Fruit fly (Drosophila melanogaster) whole organism, embryonic: Measurements from ENCODE around the gene Nepl14.

Experiments
- Abd-B ChIP-seq: fragments of 200-800 bp; sonication (Bioruptor generic); optimal IDR thresholded peaks from 2 replicates; lab custom pipeline; 2018; ENCODE audit warnings: missing biosample characterization, mild to moderate bottlenecking, missing genetic modification characterization, moderate library complexity
- Asciz ChIP-seq: fragments of 200-800 bp; sonication (Bioruptor generic); optimal IDR thresholded peaks from 2 replicates; lab custom pipeline; 2017; ENCODE audit warnings: missing biosample characterization, mild to moderate bottlenecking, missing genetic modification characterization, missing genetic modification reagents
- B-H2 ChIP-seq: fragments of 200-800 bp; sonication (Bioruptor generic); optimal IDR thresholded peaks from 2 replicates; lab custom pipeline; 2018; ENCODE audit warnings: missing biosample characterization, mild to moderate bottlenecking, missing genetic modification characterization
- CG11695 ChIP-seq: fragments of 200-800 bp; sonication (Bioruptor generic); IDR thresholded peaks from 3 replicates; pipeline ENCODE4 v1.3.6; 2022; ENCODE audit warnings: missing biosample characterization, missing genetic modification characterization
- CG14710 ChIP-seq: fragments of 200-800 bp; sonication (Bioruptor generic); optimal IDR thresholded peaks from 3 replicates; lab custom pipeline; 2019; ENCODE audit warnings: missing biosample characterization, mild to moderate bottlenecking, missing genetic modification characterization, moderate library complexity
- CG15696 ChIP-seq: fragments of 200-800 bp; sonication (Bioruptor generic); optimal IDR thresholded peaks from 2 replicates; lab custom pipeline; 2019; ENCODE audit warnings: missing biosample characterization, mild to moderate bottlenecking, missing genetic modification characterization, moderate library complexity
- CG16815 ChIP-seq: fragments of 200-800 bp; sonication (Bioruptor generic); optimal IDR thresholded peaks from 3 replicates; lab custom pipeline; 2017; ENCODE audit warnings: missing biosample characterization, mild to moderate bottlenecking, missing genetic modification characterization
- CG17186 ChIP-seq: fragments of 200-800 bp; sonication (Bioruptor generic); optimal IDR thresholded peaks from 3 replicates; lab custom pipeline; 2017; ENCODE audit warnings: missing biosample characterization, missing genetic modification reagents, missing genetic modification characterization
- CG17361 ChIP-seq: fragments of 200-800 bp; sonication (Bioruptor generic); IDR thresholded peaks from 3 replicates; pipeline ENCODE4 v1.3.6; 2022; ENCODE audit warnings: missing biosample characterization, missing genetic modification characterization
- CG17568 ChIP-seq: fragments of 200-800 bp; sonication (Bioruptor generic); optimal IDR thresholded peaks from 2 replicates; lab custom pipeline; 2018; ENCODE audit warnings: missing biosample characterization, mild to moderate bottlenecking, missing genetic modification characterization, moderate library complexity
- CG30431 ChIP-seq: fragments of 200-800 bp; sonication (Bioruptor generic); optimal IDR thresholded peaks from 2 replicates; lab custom pipeline; 2017; ENCODE audit warnings: missing biosample characterization, missing genetic modification characterization
- CG3065 ChIP-seq: fragments of 200-800 bp; sonication (Bioruptor generic); optimal IDR thresholded peaks from 2 replicates; lab custom pipeline; 2016; ENCODE audit warnings: missing biosample characterization, missing genetic modification characterization
- CG6683 ChIP-seq: fragments of 200-800 bp; sonication (Bioruptor generic); optimal IDR thresholded peaks from 2 replicates; lab custom pipeline; 2017; ENCODE audit warnings: missing biosample characterization, mild to moderate bottlenecking, missing genetic modification characterization, missing genetic modification reagents
- CG6765 ChIP-seq: fragments of 200-800 bp; sonication (Bioruptor generic); optimal IDR thresholded peaks from 3 replicates; lab custom pipeline; 2017; ENCODE audit warnings: missing biosample characterization, mild to moderate bottlenecking, missing genetic modification characterization
- CG7372 ChIP-seq: fragments of 200-800 bp; sonication (Bioruptor generic); IDR thresholded peaks from 2 replicates; pipeline ENCODE4 v1.3.6; 2022; ENCODE audit warnings: missing biosample characterization, missing genetic modification characterization
- CG8089 ChIP-seq: fragments of 200-800 bp; sonication (Bioruptor generic); optimal IDR thresholded peaks from 3 replicates; lab custom pipeline; 2016; ENCODE audit warnings: missing biosample characterization, missing genetic modification characterization
- Doc2 ChIP-seq: fragments of 200-800 bp; sonication (Bioruptor generic); IDR thresholded peaks from 2 replicates; pipeline ENCODE4 v1.3.6; 2022; ENCODE audit warnings: missing biosample characterization, missing genetic modification characterization
- Drgx ChIP-seq: fragments of 200-800 bp; sonication (Bioruptor generic); IDR thresholded peaks from 2 replicates; pipeline ENCODE4 v1.3.6; 2022; ENCODE audit warnings: missing biosample characterization, missing genetic modification characterization
- HmgD ChIP-seq: fragments of 200-800 bp; sonication (Bioruptor generic); optimal IDR thresholded peaks from 3 replicates; lab custom pipeline; 2016; ENCODE audit warnings: missing biosample characterization, missing genetic modification characterization
- Hr78 ChIP-seq, 2 experiments: fragments of 200-800 bp in 1 of 2; fragments of >200 bp in 1 of 2; sonication (Bioruptor generic) in 1 of 2; optimal IDR thresholded peaks; 2 replicates each; lab custom pipeline; 2017 to 2019; ENCODE audit warnings: missing biosample characterization in 2 of 2, missing genetic modification characterization in 2 of 2, mild to moderate bottlenecking in 1 of 2, moderate library complexity in 1 of 2
- Neu2 ChIP-seq: fragments of 200-800 bp; sonication (Bioruptor generic); optimal IDR thresholded peaks from 3 replicates; lab custom pipeline; 2016; ENCODE audit warnings: missing biosample characterization, missing genetic modification characterization, borderline replicate concordance
- Oaz ChIP-seq: fragments of 200-800 bp; sonication (Bioruptor generic); IDR thresholded peaks from 2 replicates; pipeline ENCODE4 v1.3.6; 2022; ENCODE audit warnings: missing biosample characterization, missing genetic modification characterization
- Oli ChIP-seq: fragments of 200-800 bp; sonication (Bioruptor generic); optimal IDR thresholded peaks from 2 replicates; lab custom pipeline; 2018; ENCODE audit warnings: missing biosample characterization, mild to moderate bottlenecking, missing genetic modification characterization, moderate library complexity
- aop ChIP-seq: fragments of 200-800 bp; sonication (Bioruptor generic); IDR thresholded peaks from 2 replicates; pipeline ENCODE4 v1.3.6; 2022; ENCODE audit warnings: missing biosample characterization, missing genetic modification characterization
- ap ChIP-seq: fragments of 200-800 bp; sonication (Bioruptor generic); IDR thresholded peaks from 2 replicates; pipeline ENCODE4 v1.3.6; 2022; ENCODE audit warnings: missing biosample characterization, missing genetic modification characterization
- ato ChIP-seq: fragments of 200-800 bp; sonication (Bioruptor generic); IDR thresholded peaks from 2 replicates; pipeline ENCODE4 v1.3.6; 2022; ENCODE audit warnings: missing biosample characterization, missing genetic modification characterization; ENCODE audit not compliant: partially characterized antibody
- bab2 ChIP-seq: fragments of 200-800 bp; sonication (Bioruptor generic); optimal IDR thresholded peaks from 2 replicates; lab custom pipeline; 2016; ENCODE audit warnings: missing biosample characterization, missing genetic modification characterization
- bcd ChIP-seq: fragments of 200-800 bp; sonication (Bioruptor generic); optimal IDR thresholded peaks from 2 replicates; lab custom pipeline; 2017; ENCODE audit warnings: missing biosample characterization, mild to moderate bottlenecking, missing genetic modification characterization
- bigmax ChIP-seq: fragments of 200-800 bp; sonication (Bioruptor generic); optimal IDR thresholded peaks from 2 replicates; lab custom pipeline; 2018; ENCODE audit warnings: missing biosample characterization, mild to moderate bottlenecking, missing genetic modification characterization
- ci ChIP-seq: fragments of 200-800 bp; sonication (Bioruptor generic); IDR thresholded peaks from 3 replicates; pipeline ENCODE4 v1.3.6; 2022; ENCODE audit warnings: missing biosample characterization, missing genetic modification characterization
- danr ChIP-seq: fragments of 200-800 bp; sonication (Bioruptor generic); IDR thresholded peaks from 2 replicates; pipeline ENCODE4 v1.3.6; 2022; ENCODE audit warnings: missing biosample characterization, missing genetic modification characterization
- dimm ChIP-seq: fragments of 200-800 bp; sonication (Bioruptor generic); IDR thresholded peaks from 2 replicates; pipeline ENCODE4 v1.3.6; 2022; ENCODE audit warnings: missing biosample characterization, missing genetic modification characterization
- dm ChIP-seq: fragments of 200-800 bp; sonication (Bioruptor generic); optimal IDR thresholded peaks from 3 replicates; lab custom pipeline; 2016; ENCODE audit warnings: missing biosample characterization, missing genetic modification characterization
- emc ChIP-seq: fragments of 200-800 bp; sonication (Bioruptor generic); optimal IDR thresholded peaks from 2 replicates; lab custom pipeline; 2016; ENCODE audit warnings: missing biosample characterization, missing genetic modification characterization
- gcm2 ChIP-seq: fragments of 200-800 bp; sonication (Bioruptor generic); optimal IDR thresholded peaks from 2 replicates; lab custom pipeline; 2016; ENCODE audit warnings: missing biosample characterization, missing genetic modification characterization
- gem ChIP-seq: fragments of 200-800 bp; sonication (Bioruptor generic); optimal IDR thresholded peaks from 2 replicates; lab custom pipeline; 2019; ENCODE audit warnings: missing biosample characterization, mild to moderate bottlenecking, missing genetic modification characterization, moderate library complexity
- gsb ChIP-seq: fragments of 200-800 bp; sonication (Bioruptor generic); IDR thresholded peaks from 2 replicates; pipeline ENCODE4 v1.3.6; 2022; ENCODE audit warnings: missing biosample characterization, missing genetic modification characterization
- kay ChIP-seq: fragments of 200-800 bp; sonication (Bioruptor generic); optimal IDR thresholded peaks from 2 replicates; lab custom pipeline; 2016; ENCODE audit warnings: missing biosample characterization, missing genetic modification characterization
- lab ChIP-seq: fragments of 200-800 bp; sonication (Bioruptor generic); optimal IDR thresholded peaks from 3 replicates; lab custom pipeline; 2017; ENCODE audit warnings: missing biosample characterization, missing genetic modification characterization, mild to moderate bottlenecking, moderate library complexity, missing genetic modification reagents
- lilli ChIP-seq: fragments of 200-800 bp; sonication (Bioruptor generic); optimal IDR thresholded peaks from 3 replicates; lab custom pipeline; 2016; ENCODE audit warnings: missing biosample characterization, missing genetic modification characterization
- nerfin-2 ChIP-seq: fragments of 200-800 bp; sonication (Bioruptor generic); IDR thresholded peaks from 2 replicates; pipeline ENCODE4 v1.3.6; 2022; ENCODE audit warnings: missing biosample characterization, missing genetic modification characterization; ENCODE audit not compliant: partially characterized antibody
- p53 ChIP-seq: fragments of 200-800 bp; sonication (Bioruptor generic); optimal IDR thresholded peaks from 2 replicates; lab custom pipeline; 2016; ENCODE audit warnings: missing biosample characterization, missing genetic modification characterization
- ranshi ChIP-seq: fragments of 200-800 bp; sonication (Bioruptor generic); IDR thresholded peaks from 2 replicates; pipeline ENCODE4 v1.3.6; 2022; ENCODE audit warnings: missing biosample characterization, missing genetic modification characterization
- rib ChIP-seq: fragments of 200-800 bp; sonication (Bioruptor generic); IDR thresholded peaks from 2 replicates; pipeline ENCODE4 v1.3.6; 2022; ENCODE audit warnings: missing biosample characterization, missing genetic modification characterization
- scrt ChIP-seq: fragments of 200-800 bp; sonication (Bioruptor generic); optimal IDR thresholded peaks from 2 replicates; lab custom pipeline; 2018; ENCODE audit warnings: missing biosample characterization, mild to moderate bottlenecking, missing genetic modification characterization, moderate library complexity
- sens ChIP-seq: fragments of 200-800 bp; sonication (Bioruptor generic); peaks from one replicate; lab custom pipeline; 2016; ENCODE audit warnings: missing biosample characterization, missing genetic modification characterization
- sug ChIP-seq: fragments of 200-800 bp; optimal IDR thresholded peaks from 2 replicates; lab custom pipeline; 2019; ENCODE audit warnings: missing biosample characterization, mild to moderate bottlenecking, missing genetic modification characterization, moderate library complexity
- twi ChIP-seq: fragments of 200-800 bp; optimal IDR thresholded peaks from 2 replicates; lab custom pipeline; 2019; ENCODE audit warnings: missing biosample characterization, mild to moderate bottlenecking, missing genetic modification characterization, moderate library complexity

The Nepl14 gene

dm6 chr3R:22753895-22754774 lies 9.4 kb downstream of the Nepl14 start (continued):
- TF ChIP-seq Oaz (GFP tag; lab: Robert Waterston, UW), result peak; percentile 23; the same call in 1 of the 2 replicates
- TF ChIP-seq CG16815, result peak; percentile 26
- TF ChIP-seq CG3065, result no peak
- no peak for TF ChIP-seq Doc2 (GFP tag; lab: Robert Waterston, UW)
- no peak for TF ChIP-seq CG8089 (GFP tag; lab: Kevin White, UChicago)
- TF ChIP-seq dimm (GFP tag; lab: Robert Waterston, UW), result no peak
- TF ChIP-seq CG17186 (GFP tag; lab: Kevin White, UChicago), result no peak
- TF ChIP-seq Hr78 (GFP tag; optimal IDR thresholded peaks at IDR 0.05; lab: Kevin White, UChicago), result peak in 1 of 2 experiments; percentile 12
- peak; percentile 58 for TF ChIP-seq lilli (GFP tag; lab: Kevin White, UChicago)
- peak; percentile 51 for TF ChIP-seq Drgx (GFP tag; lab: Robert Waterston, UW)
- no peak for TF ChIP-seq emc (GFP tag; lab: Kevin White, UChicago)
- no peak for TF ChIP-seq Neu2
- no peak for TF ChIP-seq HmgD (GFP tag; lab: Kevin White, UChicago)
- TF ChIP-seq gsb (GFP tag; lab: Robert Waterston, UW), result 0 out of 2 replicates have a peak, but pooled peaks have one; percentile 48
- peak; percentile 50 for TF ChIP-seq sug (tag; lab: Kevin White, UChicago)
- TF ChIP-seq ato, result 0 out of 2 replicates have a peak, but pooled peaks have one; percentile 31
- TF ChIP-seq lab (GFP tag; lab: Kevin White, UChicago), result peak; percentile 44
- TF ChIP-seq CG7372 (GFP tag; lab: Robert Waterston, UW), result peak; percentile 27
- peak; percentile 9 for TF ChIP-seq B-H2 (GFP tag; lab: Kevin White, UChicago)
- TF ChIP-seq CG14710 (tag; lab: Kevin White, UChicago), result peak; percentile 40
- peak; percentile 16 for TF ChIP-seq CG6765 (GFP tag; lab: Kevin White, UChicago)
- 0 out of 2 replicates have a peak, but pooled peaks have one; percentile 16 for TF ChIP-seq ranshi (GFP tag; lab: Robert Waterston, UW)
- no peak for TF ChIP-seq CG30431 (GFP tag; lab: Kevin White, UChicago)
- TF ChIP-seq danr (GFP tag; lab: Robert Waterston, UW), result 0 out of 2 replicates have a peak, but pooled peaks have one; percentile 8
- no peak for TF ChIP-seq aop (GFP tag; lab: Robert Waterston, UW)
- TF ChIP-seq Oli (tag; lab: Kevin White, UChicago), result peak; percentile 74
- peak; percentile 33 for TF ChIP-seq Abd-B (GFP tag; lab: Kevin White, UChicago)
- peak; percentile 47; the same call in 1 of the 2 replicates for TF ChIP-seq rib (GFP tag; lab: Robert Waterston, UW)
- no peak for TF ChIP-seq kay (GFP tag; lab: Kevin White, UChicago)
- no peak for TF ChIP-seq CG6683 (GFP tag; lab: Kevin White, UChicago)
- TF ChIP-seq CG17568 (GFP tag; lab: Kevin White, UChicago), result peak; percentile 19
- no peak for TF ChIP-seq CG15696
- TF ChIP-seq bab2 (GFP tag; lab: Kevin White, UChicago), result peak; percentile 35
- peak; percentile 91 for TF ChIP-seq CG17361 (GFP tag; lab: Robert Waterston, UW)
- TF ChIP-seq bcd (GFP tag; lab: Kevin White, UChicago), result peak; percentile 72
- TF ChIP-seq CG11695 (GFP tag; lab: Robert Waterston, UW), result no peak
- peak; percentile 31 for TF ChIP-seq bigmax (GFP tag; lab: Kevin White, UChicago)
- peak; percentile 83 for TF ChIP-seq ci (GFP tag; lab: Robert Waterston, UW)
- peak; percentile 38 for TF ChIP-seq scrt (GFP tag; lab: Kevin White, UChicago)
- peak; percentile 19 for TF ChIP-seq twi
- TF ChIP-seq ap (GFP tag; lab: Robert Waterston, UW), result peak; percentile 6; the same call in 1 of the 2 replicates
- TF ChIP-seq p53, result no peak
- TF ChIP-seq gem (tag; lab: Kevin White, UChicago), result peak; percentile 82
- TF ChIP-seq nerfin-2 (GFP tag; lab: Robert Waterston, UW), result no peak
- peak; percentile 21 for TF ChIP-seq gcm2 (GFP tag; lab: Kevin White, UChicago)
- TF ChIP-seq dm, result peak; percentile 8
- peak; percentile 92 for TF ChIP-seq sens (GFP tag; lab: Kevin White, UChicago)
- TF ChIP-seq Asciz (GFP tag; lab: Kevin White, UChicago), result peak; percentile 60
